Worm (Caenorhabditis elegans) whole organism, L3 larva: ENCODE data around the gene T28A8.5.

ENCODE experiments used
- ama-1 ChIP-seq: fragments of 150-350 bp; optimal IDR thresholded peaks from 2 replicates; lab custom pipeline; 2018
- ceh-28 ChIP-seq: fragments of 150-350 bp; optimal IDR thresholded peaks from 2 replicates; lab custom pipeline; 2014; ENCODE audit warnings: missing biosample characterization, missing genetic modification reagents, missing genetic modification characterization
- daf-12 ChIP-seq: fragments of 150-350 bp; optimal IDR thresholded peaks from 2 replicates; lab custom pipeline; 2014; ENCODE audit warnings: missing biosample characterization, missing genetic modification reagents, missing genetic modification characterization
- egl-5 ChIP-seq: fragments of 150-350 bp; optimal IDR thresholded peaks from 2 replicates; lab custom pipeline; 2017; ENCODE audit warnings: missing biosample characterization, missing genetic modification reagents, missing genetic modification characterization, inconsistent platforms
- elt-2 ChIP-seq: sonication (generic microtip); optimal IDR thresholded peaks from 2 replicates; lab custom pipeline; 2016; ENCODE audit warnings: missing genetic modification reagents, mild to moderate bottlenecking, missing genetic modification characterization, missing compliant biosample characterization
- eor-1 ChIP-seq, 2 experiments: fragments of 150-350 bp; optimal IDR thresholded peaks; 2 replicates each; lab custom pipeline; 2014 to 2018; ENCODE audit warnings: missing biosample characterization in 2 of 2, missing genetic modification characterization in 2 of 2
- hmg-11 ChIP-seq: sonication (generic microtip); optimal IDR thresholded peaks from 2 replicates; lab custom pipeline; 2016; ENCODE audit warnings: missing genetic modification characterization, missing compliant biosample characterization
- mdl-1 ChIP-seq: fragments of 150-350 bp; optimal IDR thresholded peaks from 2 replicates; lab custom pipeline; 2014; ENCODE audit warnings: missing biosample characterization, missing genetic modification characterization
- nfya-1 ChIP-seq: sonication (generic microtip); optimal IDR thresholded peaks from 2 replicates; lab custom pipeline; 2017; ENCODE audit warnings: missing genetic modification characterization, mild to moderate bottlenecking, missing compliant biosample characterization, antibody characterized with exemption, moderate library complexity; ENCODE audit not compliant: insufficient read depth
- nhr-23 ChIP-seq: fragments of 150-350 bp; optimal IDR thresholded peaks from 2 replicates; lab custom pipeline; 2014; ENCODE audit warnings: missing biosample characterization, missing genetic modification reagents, missing genetic modification characterization
- nhr-28 ChIP-seq: fragments of 150-350 bp; optimal IDR thresholded peaks from 2 replicates; lab custom pipeline; 2014; ENCODE audit warnings: missing biosample characterization, missing genetic modification characterization
- nhr-77 ChIP-seq: fragments of 150-350 bp; optimal IDR thresholded peaks from 2 replicates; lab custom pipeline; 2014; ENCODE audit warnings: missing biosample characterization, missing genetic modification characterization
- pha-4 ChIP-seq: fragments of 150-350 bp; optimal IDR thresholded peaks from 2 replicates; lab custom pipeline; 2014; ENCODE audit warnings: missing biosample characterization, missing genetic modification reagents, missing genetic modification characterization
- pqm-1 ChIP-seq: fragments of 150-350 bp; optimal IDR thresholded peaks from 2 replicates; lab custom pipeline; 2017; ENCODE audit warnings: missing biosample characterization, missing genetic modification characterization, inconsistent platforms
- snpc-4 ChIP-seq: fragments of 150-350 bp; optimal IDR thresholded peaks from 2 replicates; lab custom pipeline; 2014; ENCODE audit warnings: missing biosample characterization, missing genetic modification characterization
- unc-62 ChIP-seq: fragments of 150-350 bp; sonication (generic microtip); optimal IDR thresholded peaks from 4 replicates; lab custom pipeline; 2014; ENCODE audit warnings: missing biosample characterization, missing genetic modification reagents, missing genetic modification characterization

The T28A8.5 gene

ce11 chrIII:13548982-13549381, 47.6 kb downstream of the T28A8.5 start, which contains the start of gene mmad-1:
mmad-1 (minus strand) TSS chrIII:13549005.
- TF ChIP-seq pqm-1, result peak; percentile 47
- no peak for TF ChIP-seq nhr-28
- TF ChIP-seq elt-2, result peak; percentile 79
- no peak for TF ChIP-seq daf-12 (tag; lab: Kevin White, UChicago)
- peak; percentile 9 for TF ChIP-seq snpc-4 (tag; lab: Kevin White, UChicago)
- TF ChIP-seq unc-62 (GFP tag; lab: Kevin White, UChicago), result peak; percentile 85
- peak; percentile 2 for TF ChIP-seq hmg-11
- TF ChIP-seq pha-4 (tag; lab: Kevin White, UChicago), result peak; percentile 76
- peak; percentile 26 for TF ChIP-seq nhr-23 (tag; lab: Kevin White, UChicago)
- no peak for TF ChIP-seq mdl-1 (tag; lab: Kevin White, UChicago)
- peak; percentile 64 for TF ChIP-seq egl-5
- peak; percentile 72 for TF ChIP-seq nfya-1 (tag; lab: Kevin White, UChicago)
- peak; percentile 13 for TF ChIP-seq ceh-28 (tag; lab: Kevin White, UChicago)

ce11 chrIII:13549960-13550359, 48.5 kb downstream of the T28A8.5 start:
- peak; percentile 12 for TF ChIP-seq ama-1 (lab: Kevin White, UChicago)
- no peak for TF ChIP-seq nhr-77 (tag; lab: Kevin White, UChicago)
- no peak for TF ChIP-seq eor-1 (tag; optimal IDR thresholded peaks at IDR 0.05; lab: Kevin White, UChicago)
- TF ChIP-seq nfya-1 (tag; lab: Kevin White, UChicago), result peak; percentile 18
